Fruit fly (Drosophila melanogaster) whole organism, wandering third instar larva: Measurements from ENCODE around the gene ru.

ENCODE experiments used
- Abd-B ChIP-seq: fragments of >200 bp; optimal IDR thresholded peaks from 2 replicates; lab custom pipeline; 2017; ENCODE audit warnings: missing biosample characterization, missing genetic modification characterization
- CG32264 ChIP-seq: fragments of 200-800 bp; sonication (Bioruptor generic); optimal IDR thresholded peaks from 2 replicates; lab custom pipeline; 2016; ENCODE audit warnings: missing biosample characterization, missing genetic modification characterization
- CG9705 ChIP-seq: fragments of 200-800 bp; sonication (Bioruptor generic); optimal IDR thresholded peaks from 2 replicates; lab custom pipeline; 2018; ENCODE audit warnings: missing biosample characterization, mild to moderate bottlenecking, missing genetic modification characterization
- CrebA ChIP-seq: fragments of 200-800 bp; sonication (Bioruptor generic); optimal IDR thresholded peaks from 2 replicates; lab custom pipeline; 2016; ENCODE audit warnings: missing biosample characterization, mild to moderate bottlenecking, missing genetic modification characterization, borderline replicate concordance
- Dfd ChIP-seq: fragments of >200 bp; optimal IDR thresholded peaks from 2 replicates; lab custom pipeline; 2017; ENCODE audit warnings: missing biosample characterization, missing genetic modification characterization
- Dif ChIP-seq: fragments of 200-275, 200-300 bp; sonication (Bioruptor generic); optimal IDR thresholded peaks from 2 replicates; lab custom pipeline; 2018; ENCODE audit warnings: missing biosample characterization, missing genetic modification characterization; ENCODE audit not compliant: partially characterized antibody
- GATAd ChIP-seq: sonication (Bioruptor generic); optimal IDR thresholded peaks from 2 replicates; lab custom pipeline; 2016; ENCODE audit warnings: missing biosample characterization, missing genetic modification characterization
- HLH106 ChIP-seq: fragments of 200-800 bp; optimal IDR thresholded peaks from 3 replicates; lab custom pipeline; 2019; ENCODE audit warnings: missing biosample characterization, mild to moderate bottlenecking, missing genetic modification characterization, moderate library complexity
- Hnf4 ChIP-seq: fragments of 200-800 bp; sonication (Bioruptor generic); optimal IDR thresholded peaks from 2 replicates; lab custom pipeline; 2016; ENCODE audit warnings: missing biosample characterization, mild to moderate bottlenecking, missing genetic modification characterization
- Hr78 ChIP-seq: fragments of >200 bp; optimal IDR thresholded peaks from 2 replicates; lab custom pipeline; 2017; ENCODE audit warnings: missing biosample characterization, missing genetic modification characterization
- Hr83 ChIP-seq: fragments of 200-300 bp; sonication (Bioruptor generic); optimal IDR thresholded peaks from 2 replicates; lab custom pipeline; 2016; ENCODE audit warnings: missing biosample characterization, mild to moderate bottlenecking, missing genetic modification characterization, moderate library complexity; ENCODE audit not compliant: poor library complexity, severe bottlenecking
- Jra ChIP-seq: sonication (Bioruptor generic); optimal IDR thresholded peaks from 2 replicates; lab custom pipeline; 2016; ENCODE audit warnings: missing biosample characterization, missing genetic modification characterization
- Mio ChIP-seq: sonication (Bioruptor generic); optimal IDR thresholded peaks from 2 replicates; lab custom pipeline; 2016; ENCODE audit warnings: missing biosample characterization, missing genetic modification characterization
- Myc ChIP-seq: fragments of >200 bp; optimal IDR thresholded peaks from 2 replicates; lab custom pipeline; 2017
- N ChIP-seq: fragments of >200 bp; optimal IDR thresholded peaks from 2 replicates; lab custom pipeline; 2018; ENCODE audit warnings: missing biosample characterization, missing external identifiers, missing genetic modification characterization
- OdsH ChIP-seq: fragments of 200-800 bp; sonication (Bioruptor generic); optimal IDR thresholded peaks from 2 replicates; lab custom pipeline; 2016; ENCODE audit warnings: missing biosample characterization, mild to moderate bottlenecking, missing genetic modification characterization
- Rel ChIP-seq, 2 experiments: fragments of 200-800 bp; sonication (Bioruptor generic) in 1 of 2; optimal IDR thresholded peaks; 2 replicates in 1 of 2; 3 replicates in 1 of 2; lab custom pipeline; 2016 to 2019; ENCODE audit warnings: mild to moderate bottlenecking in 2 of 2, missing biosample characterization in 2 of 2, missing genetic modification characterization in 2 of 2, moderate library complexity in 1 of 2
- Sp1 ChIP-seq: fragments of 200-800 bp; sonication (Bioruptor generic); optimal IDR thresholded peaks from 3 replicates; lab custom pipeline; 2019; ENCODE audit warnings: missing biosample characterization, mild to moderate bottlenecking, missing genetic modification characterization, moderate library complexity
- br ChIP-seq: fragments of 200-800 bp; sonication (Bioruptor generic); optimal IDR thresholded peaks from 2 replicates; lab custom pipeline; 2016; ENCODE audit warnings: missing biosample characterization, missing genetic modification characterization
- dl ChIP-seq, 2 experiments: fragments of 175-275, 200-275 bp in 1 of 2; fragments of 200-275 bp in 1 of 2; sonication (Bioruptor generic); optimal IDR thresholded peaks; lab custom pipeline; 2018; ENCODE audit warnings: mild to moderate bottlenecking in 2 of 2, missing biosample characterization in 2 of 2, missing genetic modification characterization in 2 of 2, moderate library complexity in 2 of 2; ENCODE audit not compliant: partially characterized antibody in 2 of 2, insufficient read depth in 1 of 2
- dmrt93B ChIP-seq: fragments of 200-800 bp; sonication (Bioruptor generic); optimal IDR thresholded peaks from 2 replicates; lab custom pipeline; 2018; ENCODE audit warnings: missing biosample characterization, mild to moderate bottlenecking, missing genetic modification characterization
- dsf ChIP-seq: sonication (Bioruptor generic); optimal IDR thresholded peaks from 2 replicates; lab custom pipeline; 2016; ENCODE audit warnings: missing biosample characterization, missing genetic modification characterization, borderline replicate concordance
- ey ChIP-seq: fragments of 200-800 bp; sonication (Bioruptor generic); optimal IDR thresholded peaks from 2 replicates; lab custom pipeline; 2016; ENCODE audit warnings: missing biosample characterization, missing genetic modification characterization
- foxo ChIP-seq, 2 experiments: fragments of 200-800 bp; sonication (Bioruptor generic); optimal IDR thresholded peaks; 2 replicates in 1 of 2; 3 replicates in 1 of 2; lab custom pipeline; 2016 to 2017; ENCODE audit warnings: missing biosample characterization in 2 of 2, missing genetic modification characterization in 2 of 2
- fru ChIP-seq: fragments of 200-800 bp; sonication (Bioruptor generic); optimal IDR thresholded peaks from 3 replicates; lab custom pipeline; 2016; ENCODE audit warnings: missing biosample characterization, mild to moderate bottlenecking, missing genetic modification characterization
- h ChIP-seq: fragments of 200-800 bp; sonication (Bioruptor generic); optimal IDR thresholded peaks from 3 replicates; lab custom pipeline; 2016; ENCODE audit warnings: missing biosample characterization, mild to moderate bottlenecking, missing genetic modification characterization
- jim ChIP-seq: fragments of 175-275, 200-325 bp; sonication (Bioruptor generic); optimal IDR thresholded peaks from 2 replicates; lab custom pipeline; 2016; ENCODE audit warnings: missing biosample characterization, mild to moderate bottlenecking, missing genetic modification characterization
- lola ChIP-seq: fragments of >200 bp; optimal IDR thresholded peaks from 2 replicates; lab custom pipeline; 2017; ENCODE audit warnings: missing biosample characterization, missing genetic modification characterization
- pan ChIP-seq: fragments of >200 bp; optimal IDR thresholded peaks from 2 replicates; lab custom pipeline; 2017
- psq ChIP-seq: fragments of 200-800 bp; sonication (Bioruptor generic); optimal IDR thresholded peaks from 3 replicates; lab custom pipeline; 2017; ENCODE audit warnings: missing biosample characterization, mild to moderate bottlenecking, missing genetic modification characterization, moderate library complexity
- rgr ChIP-seq: fragments of 200-800 bp; sonication (Bioruptor generic); optimal IDR thresholded peaks from 3 replicates; lab custom pipeline; 2016; ENCODE audit warnings: missing biosample characterization, mild to moderate bottlenecking, missing genetic modification characterization
- sage ChIP-seq: fragments of 200-800 bp; sonication (Bioruptor generic); optimal IDR thresholded peaks from 2 replicates; lab custom pipeline; 2016; ENCODE audit warnings: missing biosample characterization, mild to moderate bottlenecking, missing genetic modification characterization
- sv ChIP-seq: fragments of 200-800 bp; sonication (Bioruptor generic); optimal IDR thresholded peaks from 3 replicates; lab custom pipeline; 2016; ENCODE audit warnings: missing biosample characterization, missing genetic modification characterization
- tai ChIP-seq: sonication (Bioruptor generic); optimal IDR thresholded peaks from 2 replicates; lab custom pipeline; 2016; ENCODE audit warnings: missing biosample characterization, missing genetic modification characterization
- usp ChIP-seq: fragments of >200 bp; optimal IDR thresholded peaks from 2 replicates; lab custom pipeline; 2017; ENCODE audit warnings: missing biosample characterization, missing genetic modification characterization
- woc ChIP-seq: sonication (Bioruptor generic); optimal IDR thresholded peaks from 2 replicates; lab custom pipeline; 2016; ENCODE audit warnings: missing biosample characterization, mild to moderate bottlenecking, missing genetic modification characterization

ru gene

dm6 chr3L:1330420-1330819, 40.0 kb upstream of the ru start:
- TF ChIP-seq CG32264 (GFP tag; lab: Kevin White, UChicago) = no peak
- TF ChIP-seq woc (GFP tag; lab: Kevin White, UChicago) = no peak
- peak; percentile 23 for TF ChIP-seq ey (GFP tag; lab: Kevin White, UChicago)
- TF ChIP-seq OdsH (GFP tag; lab: Kevin White, UChicago) = no peak
- no peak for TF ChIP-seq Abd-B (GFP tag; lab: Kevin White, UChicago)
- no peak for TF ChIP-seq psq (GFP tag; lab: Kevin White, UChicago)
- TF ChIP-seq lola = no peak
- TF ChIP-seq foxo (GFP tag; optimal IDR thresholded peaks at IDR 0.05; lab: Kevin White, UChicago) = peak in 1 of 2 experiments; percentile 31
- TF ChIP-seq, all 38 proteins: peak for 2

dm6 chr3L:1331542-1331941, 38.9 kb upstream of the ru start, which contains the start of gene msd1:
Gene msd1 (plus strand): TSS chr3L:1331744.
- TF ChIP-seq woc (GFP tag; lab: Kevin White, UChicago) = no peak
- no peak for TF ChIP-seq Hr83 (GFP tag; lab: Kevin White, UChicago)
- TF ChIP-seq Hnf4 (GFP tag; lab: Kevin White, UChicago) = no peak
- TF ChIP-seq dmrt93B = no peak
- no peak for TF ChIP-seq CrebA (GFP tag; lab: Kevin White, UChicago)
- no peak for TF ChIP-seq pan (lab: Kevin White, UChicago)
- no peak for TF ChIP-seq Myc (lab: Kevin White, UChicago)
- TF ChIP-seq CG32264 (GFP tag; lab: Kevin White, UChicago) = no peak
- TF ChIP-seq tai (GFP tag; lab: Kevin White, UChicago) = no peak
- no peak for TF ChIP-seq dl (GFP tag; optimal IDR thresholded peaks at IDR 0.05; lab: Kevin White, UChicago; ENCODE audit: insufficient read depth in 1 of 2, partially characterized antibody in 2 of 2)
- no peak for TF ChIP-seq lola
- no peak for TF ChIP-seq Jra (GFP tag; lab: Kevin White, UChicago)
- TF ChIP-seq usp (GFP tag; lab: Kevin White, UChicago) = no peak
- no peak for TF ChIP-seq fru (GFP tag; lab: Kevin White, UChicago)
- no peak for TF ChIP-seq rgr (GFP tag; lab: Kevin White, UChicago)
- no peak for TF ChIP-seq Abd-B (GFP tag; lab: Kevin White, UChicago)
- no peak for TF ChIP-seq foxo (GFP tag; optimal IDR thresholded peaks at IDR 0.05; lab: Kevin White, UChicago)

DNA sequence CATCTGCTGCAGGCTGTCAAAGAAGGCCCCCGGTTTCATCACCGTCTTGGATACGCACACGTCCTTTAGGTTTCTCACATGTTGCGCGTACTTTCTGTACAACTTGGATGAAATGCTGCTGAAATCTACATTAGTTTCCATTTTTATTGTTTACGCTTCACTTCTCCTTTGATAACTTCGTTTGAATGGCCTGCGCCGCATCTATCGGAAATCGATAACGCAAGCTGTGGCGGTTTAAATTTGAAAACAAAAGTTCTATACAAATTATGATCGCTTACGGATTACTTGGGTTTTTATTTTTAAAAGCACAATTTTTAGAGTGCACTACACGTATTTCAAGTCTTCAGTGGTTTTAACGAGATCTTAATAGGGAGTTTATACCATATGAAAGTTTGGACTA, 37.5 kb upstream of the ru start, which contains the start of gene msd5:
TSS of gene msd5 (minus strand) at position 174 of the 400 bp plus-strand sequence.
- TF ChIP-seq dmrt93B = no peak
- no peak for TF ChIP-seq Myc (lab: Kevin White, UChicago)
- no peak for TF ChIP-seq OdsH (GFP tag; lab: Kevin White, UChicago)
- TF ChIP-seq CrebA (GFP tag; lab: Kevin White, UChicago) = no peak
- TF ChIP-seq lola = no peak
- no peak for TF ChIP-seq Hnf4 (GFP tag; lab: Kevin White, UChicago)
- no peak for TF ChIP-seq Dif (GFP tag; lab: Kevin White, UChicago)
- TF ChIP-seq Hr83 (GFP tag; lab: Kevin White, UChicago) = no peak
- TF ChIP-seq h (GFP tag; lab: Kevin White, UChicago) = no peak
- no peak for TF ChIP-seq rgr (GFP tag; lab: Kevin White, UChicago)
- no peak for TF ChIP-seq jim
- TF ChIP-seq CG9705 = no peak

DNA sequence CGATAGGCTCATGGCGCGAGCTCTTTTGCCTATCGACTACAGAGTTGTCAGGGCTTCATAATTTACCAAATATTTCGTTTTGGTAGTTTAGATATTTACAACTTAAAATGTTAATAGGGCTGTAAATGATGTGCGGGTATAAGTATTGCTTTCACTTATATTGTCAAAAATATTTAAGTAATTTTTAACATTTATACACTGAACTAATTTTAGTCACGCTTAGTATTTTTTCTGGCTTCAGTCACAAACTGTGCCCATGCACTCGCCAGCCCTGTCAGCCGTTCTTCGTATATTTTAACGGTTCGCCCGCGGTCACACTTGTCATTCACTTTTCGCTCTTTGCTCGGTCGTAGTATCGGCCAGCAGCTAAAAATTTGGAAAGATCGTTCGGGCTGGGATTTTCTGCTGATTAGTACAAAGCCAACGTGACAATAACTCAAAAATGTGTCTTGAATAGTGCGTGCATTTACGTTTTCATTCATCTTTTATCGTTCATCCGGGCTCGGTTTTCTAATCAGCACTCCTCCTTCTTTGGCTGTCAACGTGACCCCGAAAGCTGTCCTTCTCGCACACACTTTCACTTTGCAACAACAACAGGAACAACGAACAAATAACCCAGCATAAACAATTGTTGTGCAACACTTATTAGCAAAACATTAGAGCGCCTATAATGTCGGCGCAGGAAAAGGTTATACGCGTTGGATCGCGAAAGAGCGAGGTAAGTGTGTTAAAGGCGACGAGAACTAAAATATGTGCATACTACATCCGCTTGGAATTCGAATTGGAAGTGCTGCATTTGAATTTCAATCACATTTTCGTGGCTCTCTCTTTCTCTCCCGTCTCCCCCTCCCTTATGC, 35.6 kb upstream of the ru start, which contains the start of the genes Hmbs and CG2211:
TSS of gene Hmbs (plus strand) at position 319 of the 857 bp plus-strand sequence.
TSS of gene CG2211 (minus strand) at position 789 of the 857 bp plus-strand sequence.
- TF ChIP-seq woc (GFP tag; lab: Kevin White, UChicago) = no peak
- peak; percentile 76 for TF ChIP-seq Sp1 (GFP tag; lab: Kevin White, UChicago)
- peak; percentile 22 for TF ChIP-seq Dif (GFP tag; lab: Kevin White, UChicago)
- peak; percentile 90 for TF ChIP-seq sv
- no peak for TF ChIP-seq tai (GFP tag; lab: Kevin White, UChicago)
- no peak for TF ChIP-seq GATAd (GFP tag; lab: Kevin White, UChicago)
- peak; percentile 50 for TF ChIP-seq CG32264 (GFP tag; lab: Kevin White, UChicago)
- TF ChIP-seq h (GFP tag; lab: Kevin White, UChicago) = peak; percentile 94
- TF ChIP-seq HLH106 (tag; lab: Kevin White, UChicago) = peak; percentile 86
- TF ChIP-seq Hr83 (GFP tag; lab: Kevin White, UChicago) = peak; percentile 74
- TF ChIP-seq dmrt93B = no peak
- TF ChIP-seq Hr78 (GFP tag; lab: Kevin White, UChicago) = no peak
- no peak for TF ChIP-seq sage (GFP tag; lab: Kevin White, UChicago)
- TF ChIP-seq CrebA (GFP tag; lab: Kevin White, UChicago) = no peak
- peak; percentile 78 for TF ChIP-seq psq (GFP tag; lab: Kevin White, UChicago)
- TF ChIP-seq Myc (lab: Kevin White, UChicago) = peak; percentile 7
- TF ChIP-seq rgr (GFP tag; lab: Kevin White, UChicago) = peak; percentile 86
- TF ChIP-seq Dfd (GFP tag; lab: Kevin White, UChicago) = no peak
- TF ChIP-seq Hnf4 (GFP tag; lab: Kevin White, UChicago) = no peak
- TF ChIP-seq dl (GFP tag; optimal IDR thresholded peaks at IDR 0.05; lab: Kevin White, UChicago; ENCODE audit: insufficient read depth in 1 of 2, partially characterized antibody in 2 of 2) = no peak
- no peak for TF ChIP-seq dsf
- peak; percentile 84 for TF ChIP-seq CG9705
- TF ChIP-seq Abd-B (GFP tag; lab: Kevin White, UChicago) = no peak
- peak; percentile 73 for TF ChIP-seq br
- peak; percentile 56 to 86 for TF ChIP-seq foxo (GFP tag; optimal IDR thresholded peaks at IDR 0.05; lab: Kevin White, UChicago)
- TF ChIP-seq pan (lab: Kevin White, UChicago) = no peak
- TF ChIP-seq Rel (GFP tag; optimal IDR thresholded peaks at IDR 0.05; lab: Kevin White, UChicago) = peak; percentile 46
- peak; percentile 98 for TF ChIP-seq Rel (tag; optimal IDR thresholded peaks at IDR 0.05; lab: Kevin White, UChicago)
- no peak for TF ChIP-seq N
- peak; percentile 37 for TF ChIP-seq Mio (GFP tag; lab: Kevin White, UChicago)
- peak; percentile 87 for TF ChIP-seq ey (GFP tag; lab: Kevin White, UChicago)
- no peak for TF ChIP-seq usp (GFP tag; lab: Kevin White, UChicago)
